Worm (Caenorhabditis elegans): ENCODE data around the gene hpd-1.

Gene hpd-1

ce11 chrIII:10534191-10534590, 1.1 kb upstream of the hpd-1 start:
- peak; percentile 64 for TF ChIP-seq mcd-1 (GFP tag; IDR thresholded peaks at IDR 0.05)
- peak; percentile 38; the same call in 1 of the 2 replicates for TF ChIP-seq zfh-2 (GFP tag; conservative IDR thresholded peaks at IDR 0.05)
- TF ChIP-seq ztf-26 (tag; optimal IDR thresholded peaks at IDR 0.05), result peak; percentile 91
- no peak for TF ChIP-seq lag-1 (GFP tag; IDR thresholded peaks at IDR 0.05)
- peak; percentile 13 for TF ChIP-seq ceh-27 (GFP tag; optimal IDR thresholded peaks at IDR 0.05)
- no peak for TF ChIP-seq snpc-1.1 (tag; optimal IDR thresholded peaks at IDR 0.05; ENCODE audit: insufficient read depth)
- TF ChIP-seq snpc-1.3 (tag; optimal IDR thresholded peaks at IDR 0.05; ENCODE audit: insufficient read depth), result no peak
- peak; percentile 50 for TF ChIP-seq lin-54 (GFP tag; optimal IDR thresholded peaks at IDR 0.05)
- peak; percentile 59 for TF ChIP-seq somi-1 (GFP tag; optimal IDR thresholded peaks at IDR 0.05)
- TF ChIP-seq ekl-4 (GFP tag; IDR thresholded peaks at IDR 0.05), result 0 out of 2 replicates have a peak, but pooled peaks have one; percentile 29
- TF ChIP-seq lin-35 (GFP tag; optimal IDR thresholded peaks at IDR 0.05), result no peak
- no peak for TF ChIP-seq dpl-1 (GFP tag; optimal IDR thresholded peaks at IDR 0.05)
- TF ChIP-seq pbrm-1 (GFP tag; IDR thresholded peaks at IDR 0.05), result peak; percentile 66
- peak; percentile 34 for TF ChIP-seq tlf-1 (GFP tag; optimal IDR thresholded peaks at IDR 0.05)
- TF ChIP-seq B0019.2 (GFP tag; conservative IDR thresholded peaks at IDR 0.05), result no peak
- 0 out of 2 replicates have a peak, but pooled peaks have one; percentile 59 for TF ChIP-seq egl-44 (GFP tag; IDR thresholded peaks at IDR 0.05)
- TF ChIP-seq attf-6 (GFP tag; IDR thresholded peaks at IDR 0.05), result no peak
- TF ChIP-seq B0336.3 (GFP tag; IDR thresholded peaks at IDR 0.05), result peak; percentile 74
- TF ChIP-seq ama-1 (optimal IDR thresholded peaks at IDR 0.05), result peak; percentile 65
- no peak for TF ChIP-seq ama-1 (GFP tag; optimal IDR thresholded peaks at IDR 0.05)
- TF ChIP-seq ZK185.1 (tag; optimal IDR thresholded peaks at IDR 0.05; ENCODE audit: poor library complexity, severe bottlenecking), result no peak
- TF ChIP-seq efl-1 (GFP tag; optimal IDR thresholded peaks at IDR 0.05), result no peak
- peak; percentile 60 for TF ChIP-seq tbp1 (GFP tag; optimal IDR thresholded peaks at IDR 0.05)
- peak; percentile 46; the same call in 1 of the 2 replicates for TF ChIP-seq K11D2.4 (GFP tag; IDR thresholded peaks at IDR 0.05)
- peak; percentile 70; the same call in 1 of the 2 replicates for TF ChIP-seq nfyb-1 (GFP tag; IDR thresholded peaks at IDR 0.05)
- peak; percentile 33; the same call in 1 of the 2 replicates for TF ChIP-seq cebp-1 (GFP tag; IDR thresholded peaks at IDR 0.05)
- TF ChIP-seq cebp-1 (tag; optimal IDR thresholded peaks at IDR 0.05), result peak; percentile 74
- TF ChIP-seq ets-4 (GFP tag; optimal IDR thresholded peaks at IDR 0.05), result peak; percentile 50
- peak; percentile 77 for TF ChIP-seq chd-7 (tag; optimal IDR thresholded peaks at IDR 0.05)
- TF ChIP-seq madf-3 (GFP tag; IDR thresholded peaks at IDR 0.05), result no peak
- 0 out of 2 replicates have a peak, but pooled peaks have one; percentile 70 for TF ChIP-seq cebp-2 (GFP tag; IDR thresholded peaks at IDR 0.05)
- peak; percentile 76 for TF ChIP-seq dox-1 (GFP tag; IDR thresholded peaks at IDR 0.05)
- TF ChIP-seq repo-1 (tag; optimal IDR thresholded peaks at IDR 0.05), result peak; percentile 73
- TF ChIP-seq lin-26 (GFP tag; IDR thresholded peaks at IDR 0.05), result peak; percentile 79
- peak; percentile 36; the same call in 1 of the 2 replicates for TF ChIP-seq hmg-1.2 (GFP tag; IDR thresholded peaks at IDR 0.05)
- TF ChIP-seq ztf-3 (GFP tag; optimal IDR thresholded peaks at IDR 0.05), result peak; percentile 8
- peak; percentile 54; the same call in 1 of the 2 replicates for TF ChIP-seq lir-1 (GFP tag; conservative IDR thresholded peaks at IDR 0.05)
- TF ChIP-seq hmg-20 (GFP tag; IDR thresholded peaks at IDR 0.05), result no peak
- peak; percentile 79 for TF ChIP-seq ztf-22 (GFP tag; optimal IDR thresholded peaks at IDR 0.05)
- peak in 1 of 2 experiments; percentile 74 for TF ChIP-seq let-607 (tag; optimal IDR thresholded peaks at IDR 0.05)
- no peak for TF ChIP-seq die-1 (tag; optimal IDR thresholded peaks at IDR 0.05)
- no peak for TF ChIP-seq F37B4.10 (GFP tag; IDR thresholded peaks at IDR 0.05)
- TF ChIP-seq C06A6.2 (GFP tag; conservative IDR thresholded peaks at IDR 0.05), result peak; percentile 74
- TF ChIP-seq snpc-4 (GFP tag; optimal IDR thresholded peaks at IDR 0.05), result no peak
- peak in 1 of 4 experiments; percentile 0 for TF ChIP-seq snpc-4 (tag; optimal IDR thresholded peaks at IDR 0.05)
- peak; percentile 63 for TF ChIP-seq attf-5 (GFP tag; optimal IDR thresholded peaks at IDR 0.05)
- TF ChIP-seq F57C9.4 (tag; optimal IDR thresholded peaks at IDR 0.05), result no peak
- TF ChIP-seq lin-40 (tag; optimal IDR thresholded peaks at IDR 0.05), result peak; percentile 7
